Worm (Caenorhabditis elegans) whole organism, late embryonic: ENCODE data around the gene M05D6.2.

Experiments
- ceh-18 ChIP-seq: sonication (generic microtip); optimal IDR thresholded peaks from 2 replicates; lab custom pipeline; 2016; ENCODE audit warnings: missing genetic modification characterization, missing compliant biosample characterization
- hlh-6 ChIP-seq: sonication (generic microtip); optimal IDR thresholded peaks from 2 replicates; lab custom pipeline; 2016; ENCODE audit warnings: missing genotype, missing genetic modification characterization, missing compliant biosample characterization
- pag-3 ChIP-seq: sonication (generic microtip); optimal IDR thresholded peaks from 2 replicates; lab custom pipeline; 2016; ENCODE audit warnings: missing compliant biosample characterization, missing genetic modification characterization, borderline replicate concordance
- pqm-1 ChIP-seq: sonication (generic microtip); optimal IDR thresholded peaks from 2 replicates; lab custom pipeline; 2016; ENCODE audit warnings: missing genetic modification characterization, missing compliant biosample characterization

DNA sequence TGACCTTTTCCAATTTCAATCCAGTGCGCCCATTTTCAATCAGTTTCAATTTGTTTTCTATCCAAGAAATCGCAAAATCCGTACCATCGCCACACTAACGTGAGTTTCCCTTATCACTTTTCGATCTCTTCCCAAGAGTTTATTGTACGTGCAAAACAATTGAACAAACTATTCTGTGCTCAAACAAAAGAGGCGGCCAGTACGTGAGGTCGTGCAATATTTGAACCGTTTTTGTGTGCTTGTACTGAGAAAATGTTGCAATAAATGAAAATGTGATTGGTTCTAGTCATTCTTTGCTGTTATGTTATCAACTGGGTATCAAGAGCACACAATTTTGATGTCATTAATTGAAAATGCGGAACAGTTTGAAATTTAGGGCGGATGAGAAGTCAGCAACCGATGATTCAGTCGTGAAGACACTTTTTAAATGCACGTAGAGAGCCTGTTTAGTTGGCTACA, 18.2 kb upstream of the M05D6.2 start, which contains the start of gene F22B5.4:
- TF ChIP-seq ceh-18 (no peak), hlh-6 (tag; lab: Kevin White, UChicago) (no peak), pqm-1 (tag; lab: Kevin White, UChicago) (no peak), pag-3 (tag; lab: Kevin White, UChicago) (no peak)
